Fruit fly (Drosophila melanogaster) whole organism, embryonic: ENCODE results near the gene Bili.
A peak's percentile ranks its signal among the peaks of the same experiment; 100 is the strongest.

Experiments
- Adf1 ChIP-seq: fragments of 200-800 bp; sonication (Bioruptor generic); IDR thresholded peaks from 2 replicates; pipeline ENCODE4 v1.3.6; 2022; ENCODE audit warnings: missing biosample characterization, missing genetic modification characterization
- B-H1 ChIP-seq: fragments of 200-800 bp; sonication (Bioruptor generic); IDR thresholded peaks from 3 replicates; pipeline ENCODE4 v1.3.6; 2022; ENCODE audit warnings: missing biosample characterization, missing genetic modification characterization
- B-H2 ChIP-seq: fragments of 200-800 bp; sonication (Bioruptor generic); optimal IDR thresholded peaks from 2 replicates; lab custom pipeline; 2018; ENCODE audit warnings: missing biosample characterization, mild to moderate bottlenecking, missing genetic modification characterization
- CG11093 ChIP-seq: fragments of 200-800 bp; sonication (Bioruptor generic); IDR thresholded peaks from 3 replicates; pipeline ENCODE4 v1.3.6; 2022; ENCODE audit warnings: missing biosample characterization, missing genetic modification characterization
- CG11695 ChIP-seq: fragments of 200-800 bp; sonication (Bioruptor generic); IDR thresholded peaks from 3 replicates; pipeline ENCODE4 v1.3.6; 2022; ENCODE audit warnings: missing biosample characterization, missing genetic modification characterization
- CG13296 ChIP-seq: fragments of 200-800 bp; sonication (Bioruptor generic); optimal IDR thresholded peaks from 3 replicates; lab custom pipeline; 2018; ENCODE audit warnings: missing biosample characterization, mild to moderate bottlenecking, missing genetic modification characterization
- CG15011 ChIP-seq: fragments of 200-800 bp; sonication (Bioruptor generic); optimal IDR thresholded peaks from 3 replicates; lab custom pipeline; 2018; ENCODE audit warnings: missing biosample characterization, mild to moderate bottlenecking, missing genetic modification characterization
- CG15073 ChIP-seq: fragments of 200-800 bp; sonication (Bioruptor generic); optimal IDR thresholded peaks from 2 replicates; lab custom pipeline; 2016; ENCODE audit warnings: missing biosample characterization, missing genetic modification characterization
- CG1603 ChIP-seq: fragments of 200-800 bp; sonication (Bioruptor generic); optimal IDR thresholded peaks from 2 replicates; lab custom pipeline; 2019; ENCODE audit warnings: missing biosample characterization, mild to moderate bottlenecking, missing genetic modification characterization, moderate library complexity
- CG1832 ChIP-seq: fragments of 200-800 bp; sonication (Bioruptor generic); optimal IDR thresholded peaks from 2 replicates; lab custom pipeline; 2017; ENCODE audit warnings: missing biosample characterization, mild to moderate bottlenecking, missing genetic modification characterization, inconsistent platforms
- CG18599 ChIP-seq: fragments of 200-800 bp; sonication (Bioruptor generic); optimal IDR thresholded peaks from 3 replicates; lab custom pipeline; 2017; ENCODE audit warnings: missing biosample characterization, missing genetic modification characterization, mild to moderate bottlenecking, moderate library complexity, missing genetic modification reagents
- CG31224 ChIP-seq: fragments of 200-800 bp; sonication (Bioruptor generic); IDR thresholded peaks from 2 replicates; pipeline ENCODE4 v1.3.6; 2022; ENCODE audit warnings: missing biosample characterization, missing genetic modification characterization
- CG32532 ChIP-seq: fragments of 200-800 bp; sonication (Bioruptor generic); IDR thresholded peaks from 2 replicates; pipeline ENCODE4 v1.3.6; 2022; ENCODE audit warnings: missing biosample characterization, missing genetic modification characterization
- CG3726 ChIP-seq: fragments of 200-800 bp; sonication (Bioruptor generic); IDR thresholded peaks from 3 replicates; pipeline ENCODE4, ENCODE4 v1.3.6; 2022; ENCODE audit warnings: missing biosample characterization, missing genetic modification characterization
- CG4424 ChIP-seq: fragments of 200-800 bp; sonication (Bioruptor generic); optimal IDR thresholded peaks from 3 replicates; lab custom pipeline; 2016; ENCODE audit warnings: missing biosample characterization, missing genetic modification characterization
- CG4707 ChIP-seq: fragments of 200-800 bp; sonication (Bioruptor generic); optimal IDR thresholded peaks from 2 replicates; lab custom pipeline; 2018; ENCODE audit warnings: missing biosample characterization, mild to moderate bottlenecking, missing genetic modification characterization, moderate library complexity
- CG5245 ChIP-seq: fragments of 200-800 bp; sonication (Bioruptor generic); optimal IDR thresholded peaks from 3 replicates; lab custom pipeline; 2016; ENCODE audit warnings: missing biosample characterization, missing genetic modification characterization
- CG5953 ChIP-seq: fragments of 200-800 bp; sonication (Bioruptor generic); IDR thresholded peaks from 2 replicates; pipeline ENCODE4 v1.3.6; 2022; ENCODE audit warnings: missing biosample characterization, missing genetic modification characterization
- CG6272 ChIP-seq: fragments of 200-800 bp; sonication (Bioruptor generic); IDR thresholded peaks from 2 replicates; pipeline ENCODE4 v1.3.6; 2022; ENCODE audit warnings: missing biosample characterization, missing genetic modification characterization
- CG6654 ChIP-seq: fragments of 200-800 bp; sonication (Bioruptor generic); optimal IDR thresholded peaks from 2 replicates; lab custom pipeline; 2017; ENCODE audit warnings: missing biosample characterization, mild to moderate bottlenecking, missing genetic modification characterization
- CG6854 ChIP-seq: fragments of 200-800 bp; sonication (Bioruptor generic); optimal IDR thresholded peaks from 3 replicates; lab custom pipeline; 2017; ENCODE audit warnings: missing biosample characterization, mild to moderate bottlenecking, missing genetic modification characterization
- CG8944 ChIP-seq: fragments of 200-800 bp; sonication (Bioruptor generic); optimal IDR thresholded peaks from 3 replicates; lab custom pipeline; 2016; ENCODE audit warnings: missing biosample characterization, missing genetic modification characterization
- CG9215 ChIP-seq: fragments of 200-800 bp; sonication (Bioruptor generic); IDR thresholded peaks from 2 replicates; pipeline ENCODE4 v1.3.6; 2022; ENCODE audit warnings: missing biosample characterization, missing genetic modification characterization
- CG9876 ChIP-seq: fragments of 200-800 bp; sonication (Bioruptor generic); optimal IDR thresholded peaks from 2 replicates; lab custom pipeline; 2016; ENCODE audit warnings: missing biosample characterization, missing genetic modification characterization
- Camta ChIP-seq: fragments of 200-800 bp; sonication (Bioruptor generic); optimal IDR thresholded peaks from 2 replicates; lab custom pipeline; 2016; ENCODE audit warnings: missing biosample characterization, missing genetic modification characterization
- Ets65A ChIP-seq: fragments of 200-800 bp; sonication (Bioruptor generic); peaks from one replicate; lab custom pipeline; 2016; ENCODE audit warnings: missing biosample characterization, missing genetic modification characterization
- H2.0 ChIP-seq: fragments of 200-800 bp; sonication (Bioruptor generic); IDR thresholded peaks from 2 replicates; pipeline ENCODE4 v1.3.6; 2022; ENCODE audit warnings: missing biosample characterization, missing genetic modification characterization
- HLH4C ChIP-seq: fragments of 200-800 bp; sonication (Bioruptor generic); IDR thresholded peaks from 3 replicates; pipeline ENCODE4 v1.3.6; 2022; ENCODE audit warnings: missing biosample characterization, missing genetic modification characterization; ENCODE audit not compliant: partially characterized antibody
- HmgD ChIP-seq: fragments of 200-800 bp; sonication (Bioruptor generic); optimal IDR thresholded peaks from 3 replicates; lab custom pipeline; 2016; ENCODE audit warnings: missing biosample characterization, missing genetic modification characterization
- Hmr ChIP-seq: fragments of 200-800 bp; sonication (Bioruptor generic); optimal IDR thresholded peaks from 3 replicates; lab custom pipeline; 2017; ENCODE audit warnings: mild to moderate bottlenecking, missing biosample characterization, missing genetic modification reagents, missing genetic modification characterization
- Lim3 ChIP-seq: fragments of 200-800 bp; sonication (Bioruptor generic); IDR thresholded peaks from 2 replicates; pipeline ENCODE4 v1.3.6; 2022; ENCODE audit warnings: missing biosample characterization, missing genetic modification characterization
- Med ChIP-seq: fragments of 200-800 bp; sonication (Bioruptor generic); peaks from one replicate; lab custom pipeline; 2016; ENCODE audit warnings: missing biosample characterization, missing genetic modification characterization, mild to moderate bottlenecking, inconsistent platforms, moderate library complexity
- NC2β ChIP-seq: fragments of 200-800 bp; sonication (Bioruptor generic); optimal IDR thresholded peaks from 2 replicates; lab custom pipeline; 2016; ENCODE audit warnings: missing biosample characterization, missing genetic modification characterization
- PHDP ChIP-seq: fragments of 200-800 bp; sonication (Bioruptor generic); optimal IDR thresholded peaks from 3 replicates; lab custom pipeline; 2018; ENCODE audit warnings: missing biosample characterization, mild to moderate bottlenecking, missing genetic modification characterization, moderate library complexity
- Sry-β ChIP-seq: fragments of 200-800 bp; sonication (Bioruptor generic); optimal IDR thresholded peaks from 2 replicates; lab custom pipeline; 2018; ENCODE audit warnings: missing biosample characterization, mild to moderate bottlenecking, missing genetic modification characterization, moderate library complexity
- Sry-δ ChIP-seq: fragments of 200-800 bp; sonication (Bioruptor generic); optimal IDR thresholded peaks from 2 replicates; lab custom pipeline; 2016; ENCODE audit warnings: missing biosample characterization, missing genetic modification characterization
- croc ChIP-seq: fragments of 200-800 bp; sonication (Bioruptor generic); conservative IDR thresholded peaks from 3 replicates; pipeline ENCODE4 v1.3.6; 2022; ENCODE audit warnings: missing biosample characterization, missing genetic modification characterization
- crp ChIP-seq, 2 experiments: fragments of 200-800 bp; sonication (Bioruptor generic); optimal IDR thresholded peaks; 2 replicates in 1 of 2; 3 replicates in 1 of 2; lab custom pipeline; 2017; ENCODE audit warnings: missing biosample characterization in 2 of 2, missing genetic modification characterization in 2 of 2, mild to moderate bottlenecking in 1 of 2, moderate library complexity in 1 of 2
- en ChIP-seq: fragments of 200-800 bp; sonication (Bioruptor generic); optimal IDR thresholded peaks from 2 replicates; lab custom pipeline; 2016; ENCODE audit warnings: missing biosample characterization, missing genetic modification characterization
- eve ChIP-seq, 2 experiments: fragments of >200 bp; optimal IDR thresholded peaks; 2 replicates each; lab custom pipeline; 2017; ENCODE audit warnings: missing biosample characterization in 2 of 2, missing genetic modification characterization in 2 of 2
- exex ChIP-seq: fragments of 200-800 bp; sonication (Bioruptor generic); optimal IDR thresholded peaks from 4 replicates; lab custom pipeline; 2018; ENCODE audit warnings: missing biosample characterization, mild to moderate bottlenecking, missing genetic modification characterization, moderate library complexity
- fd102C ChIP-seq: fragments of 200-800 bp; sonication (Bioruptor generic); optimal IDR thresholded peaks from 2 replicates; lab custom pipeline; 2018; ENCODE audit warnings: missing biosample characterization, mild to moderate bottlenecking, missing genetic modification characterization, moderate library complexity
- fd3F ChIP-seq: fragments of 200-800 bp; sonication (Bioruptor generic); optimal IDR thresholded peaks from 2 replicates; lab custom pipeline; 2018; ENCODE audit warnings: missing biosample characterization, mild to moderate bottlenecking, missing genetic modification characterization, moderate library complexity
- inv ChIP-seq: fragments of 200-800 bp; sonication (Bioruptor generic); IDR thresholded peaks from 2 replicates; pipeline ENCODE4 v1.3.6; 2022; ENCODE audit warnings: missing biosample characterization, missing genetic modification characterization; ENCODE audit not compliant: partially characterized antibody
- lab ChIP-seq: fragments of 200-800 bp; sonication (Bioruptor generic); optimal IDR thresholded peaks from 3 replicates; lab custom pipeline; 2017; ENCODE audit warnings: missing biosample characterization, missing genetic modification characterization, mild to moderate bottlenecking, moderate library complexity, missing genetic modification reagents
- lmd ChIP-seq: fragments of 200-800 bp; sonication (Bioruptor generic); IDR thresholded peaks from 2 replicates; pipeline ENCODE4 v1.3.6; 2022; ENCODE audit warnings: missing biosample characterization, missing genetic modification characterization
- nom ChIP-seq: fragments of 200-800 bp; sonication (Bioruptor generic); optimal IDR thresholded peaks from 2 replicates; lab custom pipeline; 2017; ENCODE audit warnings: missing biosample characterization, missing genetic modification characterization, mild to moderate bottlenecking, moderate library complexity, missing genetic modification reagents
- row ChIP-seq: fragments of 200-800 bp; sonication (Bioruptor generic); IDR thresholded peaks from 3 replicates; pipeline ENCODE4 v1.3.6; 2022; ENCODE audit warnings: missing biosample characterization, missing genetic modification characterization
- shn ChIP-seq: fragments of 200-800 bp; sonication (Bioruptor generic); optimal IDR thresholded peaks from 3 replicates; lab custom pipeline; 2016; ENCODE audit warnings: missing biosample characterization, missing genetic modification characterization
- slbo ChIP-seq: fragments of 200-800 bp; sonication (Bioruptor generic); IDR thresholded peaks from 2 replicates; pipeline ENCODE4 v1.3.6; 2022; ENCODE audit warnings: missing biosample characterization, missing genetic modification characterization
- stc ChIP-seq: fragments of 200-800 bp; sonication (Bioruptor generic); IDR thresholded peaks from 2 replicates; pipeline ENCODE4 v1.3.6; 2022; ENCODE audit warnings: missing biosample characterization, missing genetic modification characterization
- tna ChIP-seq: fragments of 200-800 bp; sonication (Bioruptor generic); IDR thresholded peaks from 2 replicates; pipeline ENCODE4 v1.3.6; 2022; ENCODE audit warnings: missing biosample characterization, missing genetic modification characterization; ENCODE audit not compliant: partially characterized antibody

Bili gene

DNA sequence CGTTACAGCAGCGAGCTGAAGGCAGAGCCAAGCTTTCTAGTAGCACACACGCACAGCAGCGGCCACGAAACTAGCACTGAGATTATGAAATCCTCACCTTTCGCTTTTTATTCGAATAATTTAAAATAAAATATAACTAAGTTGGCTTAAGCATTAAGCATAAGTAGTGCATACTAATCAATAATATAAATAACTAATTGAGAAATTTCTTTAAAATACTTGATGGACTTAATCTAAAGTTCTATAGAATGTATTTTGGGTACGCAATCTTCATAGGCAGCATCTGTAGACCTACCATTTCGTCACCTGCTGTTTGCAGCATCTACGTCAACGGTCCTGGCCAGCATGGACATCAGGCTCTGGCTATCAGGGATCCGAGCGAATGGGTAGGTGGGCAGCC is 21.2 kb downstream of the Bili start (continued):
- TF ChIP-seq CG9876: no peak
- no peak for TF ChIP-seq Lim3 (GFP tag; lab: Robert Waterston, UW)
- TF ChIP-seq Ets65A (GFP tag; lab: Kevin White, UChicago): no peak
- no peak for TF ChIP-seq B-H1
- no peak for TF ChIP-seq Camta (GFP tag; lab: Kevin White, UChicago)
- TF ChIP-seq H2.0 (GFP tag; lab: Robert Waterston, UW): no peak
- TF ChIP-seq CG31224 (GFP tag; lab: Robert Waterston, UW): no peak
- TF ChIP-seq HLH4C (GFP tag; lab: Robert Waterston, UW): no peak
- TF ChIP-seq B-H2 (GFP tag; lab: Kevin White, UChicago): no peak
- TF ChIP-seq nom (GFP tag; lab: Kevin White, UChicago): no peak
- TF ChIP-seq CG8944: no peak
- no peak for TF ChIP-seq croc
- no peak for TF ChIP-seq tna (GFP tag; lab: Robert Waterston, UW)
- TF ChIP-seq Adf1: no peak
- TF ChIP-seq exex: no peak
- TF ChIP-seq Sry-β: no peak
- TF ChIP-seq CG11093 (GFP tag; lab: Robert Waterston, UW): no peak
- no peak for TF ChIP-seq eve (GFP tag; optimal IDR thresholded peaks at IDR 0.05; lab: Kevin White, UChicago)
- no peak for TF ChIP-seq CG5245 (GFP tag; lab: Kevin White, UChicago)
- no peak for TF ChIP-seq shn
- no peak for TF ChIP-seq CG4424 (GFP tag; lab: Kevin White, UChicago)
- TF ChIP-seq stc (GFP tag; lab: Robert Waterston, UW): no peak
- TF ChIP-seq inv (GFP tag; lab: Robert Waterston, UW): no peak
- no peak for TF ChIP-seq CG1832 (GFP tag; lab: Kevin White, UChicago)
- TF ChIP-seq row (GFP tag; lab: Robert Waterston, UW): peak; percentile 61; the same call in 2 of the 3 replicates
- TF ChIP-seq Sry-δ (GFP tag; lab: Kevin White, UChicago): no peak
- no peak for TF ChIP-seq CG1603
- TF ChIP-seq CG32532: no peak

- TF ChIP-seq CG15011 (no peak), fd3F (GFP tag; lab: Kevin White, UChicago) (no peak), PHDP (tag; lab: Kevin White, UChicago) (no peak), CG6854 (GFP tag; lab: Kevin White, UChicago) (no peak), lab (peak; percentile 35), CG9215 (GFP tag; lab: Robert Waterston, UW) (no peak), fd102C (GFP tag; lab: Kevin White, UChicago) (no peak), Med (GFP tag; lab: Kevin White, UChicago) (peak; percentile 8), CG13296 (GFP tag; lab: Kevin White, UChicago) (no peak), CG11695 (no peak), HmgD (GFP tag; lab: Kevin White, UChicago) (no peak), Hmr (GFP tag; lab: Kevin White, UChicago) (peak; percentile 3), CG6654 (GFP tag; lab: Kevin White, UChicago) (no peak), CG15073 (no peak), CG6272 (GFP tag; lab: Robert Waterston, UW) (no peak), Ets65A (GFP tag; lab: Kevin White, UChicago) (peak; percentile 64), CG4707 (GFP tag; lab: Kevin White, UChicago) (no peak), CG5953 (GFP tag; lab: Robert Waterston, UW) (no peak), CG32532 (peak; percentile 20; the same call in 1 of the 2 replicates), slbo (GFP tag; lab: Robert Waterston, UW) (peak; percentile 12; the same call in 1 of the 2 replicates), CG3726 (no peak), crp (GFP tag; optimal IDR thresholded peaks at IDR 0.05; lab: Kevin White, UChicago) (no peak), CG18599 (peak; percentile 59), en (GFP tag; lab: Kevin White, UChicago) (no peak), NC2β (GFP tag; lab: Kevin White, UChicago) (no peak), lmd (GFP tag; lab: Robert Waterston, UW) (no peak)
Observed at dm6 chr3R:25161520-25161919, 30.4 kb downstream of the Bili start.
